Worm (Caenorhabditis elegans) whole organism, late embryonic: Measurements from ENCODE around the gene nhr-166.

Experiments used
- Y22D7AL.16 ChIP-seq: sonication (generic microtip); optimal IDR thresholded peaks from 2 replicates; lab custom pipeline; 2016; ENCODE audit warnings: missing genetic modification characterization, missing compliant biosample characterization
- ama-1 ChIP-seq: fragments of 150-350 bp; optimal IDR thresholded peaks from 2 replicates; lab custom pipeline; 2014
- ceh-45 ChIP-seq: fragments of 200-800 bp; sonication (Bioruptor generic); IDR thresholded peaks from 2 replicates; pipeline ENCODE4 v1.3.6; 2022; ENCODE audit warnings: missing genetic modification reagents, missing genetic modification characterization, missing compliant biosample characterization
- ceh-9 ChIP-seq: sonication (generic microtip); optimal IDR thresholded peaks from 2 replicates; lab custom pipeline; 2016; ENCODE audit warnings: mild to moderate bottlenecking, missing genetic modification characterization, inconsistent platforms, missing compliant biosample characterization
- che-1 ChIP-seq: sonication (generic microtip); optimal IDR thresholded peaks from 2 replicates; lab custom pipeline; 2016; ENCODE audit warnings: mild to moderate bottlenecking, missing genetic modification characterization, missing compliant biosample characterization
- elt-2 ChIP-seq: sonication (generic microtip); optimal IDR thresholded peaks from 2 replicates; lab custom pipeline; 2016; ENCODE audit warnings: missing genetic modification reagents, missing genetic modification characterization, missing compliant biosample characterization
- fkh-10 ChIP-seq: fragments of 150-350 bp; optimal IDR thresholded peaks from 2 replicates; lab custom pipeline; 2014; ENCODE audit warnings: missing biosample characterization, missing genetic modification reagents, missing genetic modification characterization
- nhr-11 ChIP-seq: fragments of 150-350 bp; optimal IDR thresholded peaks from 2 replicates; lab custom pipeline; 2014; ENCODE audit warnings: missing biosample characterization, missing genetic modification characterization
- pat-9 ChIP-seq: fragments of 200-800 bp; sonication (Bioruptor generic); optimal IDR thresholded peaks from 2 replicates; lab custom pipeline; 2018; ENCODE audit warnings: mild to moderate bottlenecking, missing genetic modification characterization, moderate library complexity, missing compliant biosample characterization
- sox-4 ChIP-seq: sonication (generic microtip); optimal IDR thresholded peaks from 2 replicates; lab custom pipeline; 2017; ENCODE audit warnings: mild to moderate bottlenecking, missing genetic modification characterization, inconsistent platforms, missing compliant biosample characterization

ce11 chrII:3913673-3914072 is 33.6 kb downstream of the nhr-166 start:
- TF ChIP-seq ceh-45 (GFP tag; lab: Robert Waterston, UW): no peak
- no peak for TF ChIP-seq fkh-10 (GFP tag; lab: Kevin White, UChicago)
- no peak for TF ChIP-seq Y22D7AL.16 (tag; lab: Kevin White, UChicago)
- TF ChIP-seq elt-2 (tag; lab: Kevin White, UChicago): no peak
- TF ChIP-seq sox-4 (tag; lab: Kevin White, UChicago): no peak
- TF ChIP-seq pat-9: no peak
- no peak for TF ChIP-seq ceh-9 (tag; lab: Kevin White, UChicago)
- TF ChIP-seq nhr-11 (tag; lab: Kevin White, UChicago): no peak
- TF ChIP-seq ama-1: no peak
- TF ChIP-seq che-1 (tag; lab: Kevin White, UChicago): no peak
